Fruit fly (Drosophila melanogaster): ENCODE measurements around the gene CG14968.

Gene CG14968

DNA sequence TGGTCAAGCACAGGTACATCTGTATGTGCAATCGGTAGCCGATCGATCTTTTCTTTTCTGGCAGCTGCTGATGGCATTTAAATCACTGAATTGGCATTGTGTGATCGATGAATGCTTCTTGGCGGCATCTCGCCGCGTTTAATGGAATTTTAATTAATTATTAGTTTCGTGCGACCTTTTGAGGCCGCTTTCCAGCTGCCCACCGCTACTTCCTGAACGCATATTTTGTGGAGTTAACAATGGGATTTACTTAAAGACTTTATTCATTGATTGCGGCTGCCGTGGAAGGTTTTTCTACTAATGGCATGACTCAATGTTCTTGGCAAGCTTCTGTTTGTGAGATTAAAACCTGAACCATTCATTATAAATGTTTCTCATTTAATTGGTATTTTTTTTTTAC, 41.3 kb downstream of the CG14968 start:
- no peak for TF ChIP-seq Dll (optimal IDR thresholded peaks at IDR 0.05)
- TF ChIP-seq psq (optimal IDR thresholded peaks at IDR 0.05): no peak
- no peak for TF ChIP-seq EcR (GFP tag; optimal IDR thresholded peaks at IDR 0.05)
- no peak for TF ChIP-seq pan (optimal IDR thresholded peaks at IDR 0.05)
- TF ChIP-seq CG8478 (optimal IDR thresholded peaks at IDR 0.05): no peak
- TF ChIP-seq usp (GFP tag; optimal IDR thresholded peaks at IDR 0.05): no peak

DNA sequence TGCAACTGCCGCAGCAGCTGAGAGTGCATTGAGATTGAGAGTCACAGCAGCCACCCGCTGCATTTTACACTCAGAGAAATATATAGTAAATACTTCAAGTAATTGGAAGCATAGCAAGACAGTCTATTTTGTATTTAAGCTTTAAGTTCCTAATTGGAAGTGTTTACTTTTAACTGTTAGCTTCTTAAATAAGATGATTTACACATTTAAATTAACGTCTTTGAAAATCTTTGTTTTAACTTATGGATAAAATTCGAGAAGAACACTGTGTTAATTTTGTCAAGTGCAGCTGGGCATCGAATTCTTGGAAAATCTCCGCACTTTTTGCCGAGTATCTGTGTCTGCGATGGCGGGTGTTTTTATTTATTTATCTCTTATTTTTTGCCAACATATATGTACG, 43.2 kb downstream of the CG14968 start:
- TF ChIP-seq CG8478 (optimal IDR thresholded peaks at IDR 0.05): no peak
- no peak for TF ChIP-seq psq (optimal IDR thresholded peaks at IDR 0.05)
- no peak for TF ChIP-seq EcR (GFP tag; optimal IDR thresholded peaks at IDR 0.05)
- TF ChIP-seq Dll (optimal IDR thresholded peaks at IDR 0.05): no peak
- TF ChIP-seq pan (optimal IDR thresholded peaks at IDR 0.05): no peak
- no peak for TF ChIP-seq usp (GFP tag; optimal IDR thresholded peaks at IDR 0.05)

DNA sequence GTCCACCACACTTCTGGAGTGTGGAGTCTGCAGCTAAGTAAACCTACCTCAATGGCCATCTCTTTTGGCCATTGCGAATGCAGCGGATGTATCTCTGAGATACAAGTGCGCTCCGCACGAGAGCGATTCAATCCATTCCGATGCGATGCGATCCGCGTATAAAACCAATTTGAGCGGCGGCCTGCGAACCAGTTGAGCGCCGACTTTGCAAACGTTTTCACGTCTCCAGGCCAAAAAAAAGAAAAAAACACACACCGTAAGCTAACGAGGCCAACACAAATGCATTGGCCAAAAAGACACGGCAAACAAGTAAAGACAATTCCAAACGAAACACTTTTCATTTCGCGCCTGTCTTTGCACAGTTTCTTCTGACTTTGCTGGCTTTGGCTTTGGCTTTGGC, 45.2 kb downstream of the CG14968 start, which contains the start of gene ckd:
Gene ckd, plus strand, starts transcription at position 189 of the 400 bp plus-strand sequence.
- no peak for TF ChIP-seq Dll (optimal IDR thresholded peaks at IDR 0.05)
- no peak for TF ChIP-seq pan (optimal IDR thresholded peaks at IDR 0.05)
- TF ChIP-seq psq (optimal IDR thresholded peaks at IDR 0.05): no peak
- TF ChIP-seq EcR (GFP tag; optimal IDR thresholded peaks at IDR 0.05): no peak
- no peak for TF ChIP-seq usp (GFP tag; optimal IDR thresholded peaks at IDR 0.05)
- TF ChIP-seq CG8478 (optimal IDR thresholded peaks at IDR 0.05): no peak

DNA sequence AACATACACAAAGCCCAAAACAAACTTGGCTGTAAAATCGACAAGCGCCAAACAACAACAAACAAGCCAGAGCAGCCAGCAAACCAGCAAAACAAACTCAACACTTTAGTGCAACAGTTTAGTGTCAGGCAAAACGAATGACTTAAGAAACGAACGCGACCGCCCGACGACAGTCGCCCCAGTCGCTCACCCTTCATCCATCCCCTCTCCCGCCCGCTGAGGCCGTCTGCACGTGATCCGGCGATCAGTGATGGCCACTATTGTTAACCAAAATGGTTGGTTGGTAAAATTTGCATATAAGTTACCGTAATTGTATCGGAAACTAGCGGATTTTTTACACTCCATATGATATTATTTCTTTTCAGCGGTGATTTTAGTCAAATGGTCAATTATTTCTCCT, 49.3 kb downstream of the CG14968 start:
- no peak for TF ChIP-seq psq (optimal IDR thresholded peaks at IDR 0.05)
- TF ChIP-seq usp (GFP tag; optimal IDR thresholded peaks at IDR 0.05): no peak
- TF ChIP-seq EcR (GFP tag; optimal IDR thresholded peaks at IDR 0.05): no peak
- no peak for TF ChIP-seq CG8478 (optimal IDR thresholded peaks at IDR 0.05)
- no peak for TF ChIP-seq Dll (optimal IDR thresholded peaks at IDR 0.05)
- TF ChIP-seq pan (optimal IDR thresholded peaks at IDR 0.05): no peak

DNA sequence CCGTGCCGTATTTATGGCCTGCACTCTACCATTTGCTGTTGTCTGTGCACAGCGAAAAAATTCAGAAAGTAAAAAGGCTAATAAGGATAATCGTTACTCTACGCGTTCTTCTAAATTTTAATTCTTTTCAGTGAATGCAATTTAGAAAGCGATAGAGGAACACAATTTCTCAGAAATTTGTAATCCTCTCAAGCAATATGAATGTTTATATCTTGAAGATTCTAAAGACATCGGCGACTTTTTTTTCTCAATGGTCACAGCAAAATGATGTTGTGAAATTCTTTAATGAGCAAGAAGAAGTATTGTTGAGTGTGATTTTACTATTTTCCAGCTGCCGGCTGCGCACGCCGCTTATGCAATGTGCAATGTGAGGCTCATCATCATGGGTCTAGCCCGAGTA, 50.0 kb downstream of the CG14968 start:
- TF ChIP-seq Dll (optimal IDR thresholded peaks at IDR 0.05): no peak
- TF ChIP-seq EcR (GFP tag; optimal IDR thresholded peaks at IDR 0.05): no peak
- no peak for TF ChIP-seq CG8478 (optimal IDR thresholded peaks at IDR 0.05)
- TF ChIP-seq psq (optimal IDR thresholded peaks at IDR 0.05): no peak
- TF ChIP-seq pan (optimal IDR thresholded peaks at IDR 0.05): no peak
- TF ChIP-seq usp (GFP tag; optimal IDR thresholded peaks at IDR 0.05): no peak

DNA sequence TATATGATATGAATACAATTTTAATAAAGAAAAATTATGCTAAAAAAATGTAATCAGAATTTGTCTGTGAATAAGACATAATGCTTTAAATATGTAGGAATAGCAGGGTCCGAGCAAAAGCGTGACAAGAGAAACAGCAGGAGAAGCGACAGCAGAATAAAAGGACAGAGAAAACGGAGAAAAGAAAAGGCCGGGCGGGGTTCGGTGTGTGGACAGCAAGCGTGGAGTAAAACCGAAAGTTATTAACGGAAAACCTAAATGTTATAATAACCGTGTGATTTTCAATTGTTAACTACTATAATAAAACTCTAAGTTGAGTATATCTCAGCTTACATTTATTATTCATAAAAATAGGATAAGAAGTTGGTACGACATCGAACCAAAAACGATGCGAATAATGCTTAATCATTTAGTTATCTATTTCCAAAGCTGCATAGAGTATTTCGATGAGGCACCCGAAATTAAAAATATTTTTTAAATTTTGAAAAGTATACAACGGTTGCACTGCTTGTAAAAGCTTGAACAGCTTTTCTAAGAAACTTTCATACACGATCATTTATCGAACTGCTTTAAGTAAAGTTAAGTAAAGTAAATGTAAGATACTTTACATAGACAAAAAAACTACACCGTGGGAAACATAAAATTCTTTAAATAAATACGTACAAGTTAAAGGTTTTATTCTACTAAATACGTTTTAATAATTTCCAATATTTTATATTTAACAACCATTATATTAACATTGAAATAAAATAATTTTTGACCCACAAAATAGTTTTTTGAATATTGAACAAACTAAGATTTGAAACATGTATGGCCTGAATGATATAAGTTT, 51.0 kb downstream of the CG14968 start:
- TF ChIP-seq psq (optimal IDR thresholded peaks at IDR 0.05) (no peak), Dll (optimal IDR thresholded peaks at IDR 0.05) (no peak), EcR (GFP tag; optimal IDR thresholded peaks at IDR 0.05) (no peak), usp (GFP tag; optimal IDR thresholded peaks at IDR 0.05) (no peak), CG8478 (optimal IDR thresholded peaks at IDR 0.05) (no peak), pan (optimal IDR thresholded peaks at IDR 0.05) (no peak)

DNA sequence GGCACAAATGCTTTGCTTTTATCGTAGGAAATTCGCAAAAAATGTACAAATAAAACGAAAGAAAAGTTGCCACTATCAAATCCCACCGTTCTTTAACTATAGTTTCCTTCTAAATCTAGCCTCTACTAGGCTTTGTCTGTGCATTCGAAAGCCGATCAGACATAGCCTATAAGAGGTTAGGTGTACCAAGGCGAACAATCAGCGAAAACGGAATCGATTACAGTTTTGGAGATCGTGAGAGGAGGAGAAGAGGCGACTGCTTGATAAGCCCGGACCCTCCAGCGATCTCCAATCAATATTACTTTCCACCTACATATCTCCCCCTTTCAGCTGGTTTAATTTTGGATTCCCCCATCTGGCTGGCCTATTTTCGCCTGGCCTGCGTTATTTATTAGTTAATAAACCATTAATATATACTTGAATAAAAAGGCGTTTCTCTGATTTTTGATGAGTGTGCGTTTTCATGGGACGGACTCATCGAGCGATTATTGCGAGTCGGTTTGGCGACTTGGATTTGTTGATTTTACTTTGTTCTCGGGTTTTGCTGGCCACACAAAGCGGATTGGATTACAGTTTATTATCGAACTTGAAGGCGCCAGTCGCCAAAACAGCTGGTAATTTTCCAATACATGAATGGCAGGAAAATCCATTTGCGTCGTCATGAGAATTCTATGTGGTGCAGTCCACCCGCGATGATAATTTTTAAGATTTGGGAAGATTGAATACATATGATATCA, 51.8 kb downstream of the CG14968 start:
- TF ChIP-seq EcR (GFP tag; optimal IDR thresholded peaks at IDR 0.05) (no peak), CG8478 (optimal IDR thresholded peaks at IDR 0.05) (no peak), psq (optimal IDR thresholded peaks at IDR 0.05) (no peak), Dll (optimal IDR thresholded peaks at IDR 0.05) (no peak), pan (optimal IDR thresholded peaks at IDR 0.05) (no peak), usp (GFP tag; optimal IDR thresholded peaks at IDR 0.05) (no peak)

DNA sequence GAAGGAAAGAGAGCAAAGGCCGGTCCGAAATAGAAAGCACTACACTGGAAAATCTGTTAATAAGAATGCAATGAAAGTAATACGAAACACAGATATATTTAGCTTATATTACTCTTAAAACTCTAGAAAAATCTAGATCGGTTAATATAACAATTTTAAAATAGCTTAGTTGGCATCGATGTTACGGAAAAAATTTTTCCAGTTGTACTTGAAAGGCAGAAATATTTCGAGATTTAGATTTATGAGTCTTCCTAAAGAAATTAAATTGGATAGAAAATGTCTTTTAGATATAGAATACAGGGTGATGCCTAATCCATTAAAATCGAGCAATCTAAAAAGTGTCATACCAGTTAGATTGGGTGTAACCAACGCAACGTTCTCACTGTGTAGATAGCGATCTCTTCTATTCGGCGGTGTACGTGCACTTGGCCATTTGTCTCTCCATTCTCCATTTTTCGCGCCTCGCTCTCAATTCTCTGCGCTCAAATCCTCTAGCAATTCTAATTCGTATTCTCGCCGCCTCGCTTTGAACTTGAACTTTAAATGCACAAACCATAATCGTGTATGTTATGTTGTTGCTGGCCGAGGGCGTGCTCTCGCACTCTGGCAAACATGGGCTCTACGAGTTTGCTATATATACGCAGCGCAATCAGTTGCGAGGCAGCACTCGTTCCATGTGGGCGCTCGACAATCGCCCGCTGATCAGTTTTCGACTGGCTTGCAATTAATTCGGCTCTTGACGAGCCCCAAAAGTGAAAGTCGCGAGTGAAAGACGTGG, 52.7 kb downstream of the CG14968 start:
- TF ChIP-seq CG8478 (optimal IDR thresholded peaks at IDR 0.05): no peak
- TF ChIP-seq psq (optimal IDR thresholded peaks at IDR 0.05): no peak
- no peak for TF ChIP-seq pan (optimal IDR thresholded peaks at IDR 0.05)
- TF ChIP-seq usp (GFP tag; optimal IDR thresholded peaks at IDR 0.05): no peak
- TF ChIP-seq EcR (GFP tag; optimal IDR thresholded peaks at IDR 0.05): no peak
- no peak for TF ChIP-seq Dll (optimal IDR thresholded peaks at IDR 0.05)

DNA sequence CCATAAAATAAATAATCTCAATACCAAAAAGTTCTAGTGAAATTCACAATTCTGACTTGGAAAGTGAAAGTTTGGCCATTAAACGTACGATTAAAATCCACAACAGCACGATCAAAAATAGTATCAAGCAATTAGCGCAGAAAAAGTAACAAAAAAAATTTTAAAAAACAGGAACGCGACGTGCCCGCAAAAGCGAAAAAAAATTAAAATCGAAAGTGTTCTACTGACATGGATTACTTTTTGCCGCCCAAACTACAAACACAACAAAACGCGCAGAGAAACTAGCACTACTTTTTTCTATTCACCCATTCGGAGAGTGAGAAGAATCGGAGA, 53.3 kb downstream of the CG14968 start:
- TF ChIP-seq CG8478 (optimal IDR thresholded peaks at IDR 0.05) (no peak), usp (GFP tag; optimal IDR thresholded peaks at IDR 0.05) (no peak), EcR (GFP tag; optimal IDR thresholded peaks at IDR 0.05) (no peak)
